Worm (Caenorhabditis elegans): ENCODE measurements around the gene Y53G8AM.6.

ce11 chrIII:3255575-3255974, 4.0 kb downstream of the Y53G8AM.6 start, which contains the start of gene Y53G8AM.4:
- no peak for TF ChIP-seq zag-1 (tag; optimal IDR thresholded peaks at IDR 0.05)
- no peak for TF ChIP-seq elt-1 (tag; optimal IDR thresholded peaks at IDR 0.05)
- TF ChIP-seq unc-62 (GFP tag; optimal IDR thresholded peaks at IDR 0.05): no peak
- TF ChIP-seq snpc-4 (tag; optimal IDR thresholded peaks at IDR 0.05): no peak
- TF ChIP-seq nhr-237 (tag; optimal IDR thresholded peaks at IDR 0.05): no peak
- no peak for TF ChIP-seq nhr-43 (tag; optimal IDR thresholded peaks at IDR 0.05; ENCODE audit: poor library complexity, severe bottlenecking)
- no peak for TF ChIP-seq ceh-82 (tag; optimal IDR thresholded peaks at IDR 0.05)
- TF ChIP-seq nhr-28 (tag; optimal IDR thresholded peaks at IDR 0.05): no peak
- no peak for TF ChIP-seq aly-2 (tag; optimal IDR thresholded peaks at IDR 0.05)
- TF ChIP-seq sea-2 (GFP tag; optimal IDR thresholded peaks at IDR 0.05): no peak
- no peak for TF ChIP-seq nhr-76 (tag; optimal IDR thresholded peaks at IDR 0.05)
- TF ChIP-seq fkh-10 (GFP tag; optimal IDR thresholded peaks at IDR 0.05): no peak
- TF ChIP-seq ama-1 (optimal IDR thresholded peaks at IDR 0.05): no peak

Measured in whole organism, L3 larva.